Fruit fly (Drosophila melanogaster): ENCODE results near the gene elg1.
A peak's percentile ranks its signal among the peaks of the same experiment; 100 is the strongest.

The elg1 gene

dm6 chr3L:16113607-16114337 lies 18.1 kb upstream of the elg1 start (continued):
- peak; percentile 83 for TF ChIP-seq CG11456 (GFP tag; IDR thresholded peaks at IDR 0.05)
- TF ChIP-seq CG8281 (tag; optimal IDR thresholded peaks at IDR 0.05), result no peak
- TF ChIP-seq CG6683 (GFP tag; optimal IDR thresholded peaks at IDR 0.05), result peak; percentile 76
- TF ChIP-seq Trl (optimal IDR thresholded peaks at IDR 0.05), result no peak
- peak; percentile 84 for TF ChIP-seq Trl (GFP tag; optimal IDR thresholded peaks at IDR 0.05)
- TF ChIP-seq aop (GFP tag; IDR thresholded peaks at IDR 0.05), result no peak
- peak; percentile 79 for TF ChIP-seq so (GFP tag; IDR thresholded peaks at IDR 0.05)
- TF ChIP-seq CG2116 (GFP tag; optimal IDR thresholded peaks at IDR 0.05), result peak; percentile 73
- TF ChIP-seq slp2 (GFP tag; optimal IDR thresholded peaks at IDR 0.05), result peak; percentile 65
- TF ChIP-seq pnt (GFP tag; optimal IDR thresholded peaks at IDR 0.05), result peak; percentile 75
- no peak for TF ChIP-seq CkIIα-i1 (GFP tag; IDR thresholded peaks at IDR 0.05)
- TF ChIP-seq Oaz (GFP tag; IDR thresholded peaks at IDR 0.05), result no peak; the same call in 1 of the 2 replicates
- peak; percentile 73 for TF ChIP-seq CG6854 (GFP tag; optimal IDR thresholded peaks at IDR 0.05)
- TF ChIP-seq slou (GFP tag; optimal IDR thresholded peaks at IDR 0.05), result peak; percentile 32
- TF ChIP-seq Fer1 (GFP tag; optimal IDR thresholded peaks at IDR 0.05), result peak; percentile 92
- peak; percentile 71 for TF ChIP-seq al (GFP tag; IDR thresholded peaks at IDR 0.05)
- TF ChIP-seq CG8388 (GFP tag; optimal IDR thresholded peaks at IDR 0.05), result peak; percentile 73
- TF ChIP-seq pros (GFP tag; optimal IDR thresholded peaks at IDR 0.05), result no peak
- peak; percentile 50; the same call in 1 of the 2 replicates for TF ChIP-seq peb (GFP tag; IDR thresholded peaks at IDR 0.05)
- TF ChIP-seq ro (GFP tag; IDR thresholded peaks at IDR 0.05), result no peak
- TF ChIP-seq Ravus (GFP tag; IDR thresholded peaks at IDR 0.05), result no peak; the same call in 1 of the 2 replicates
- peak; percentile 86 for TF ChIP-seq ems (GFP tag; optimal IDR thresholded peaks at IDR 0.05)
- peak; percentile 84 for TF ChIP-seq pum (GFP tag; optimal IDR thresholded peaks at IDR 0.05)
- TF ChIP-seq HHEX (GFP tag; optimal IDR thresholded peaks at IDR 0.05), result no peak
- TF ChIP-seq CG1832 (GFP tag; optimal IDR thresholded peaks at IDR 0.05), result no peak
- peak; percentile 87 for TF ChIP-seq ci (GFP tag; IDR thresholded peaks at IDR 0.05)
- TF ChIP-seq Deaf1 (tag; optimal IDR thresholded peaks at IDR 0.05), result no peak
- peak; percentile 61 for TF ChIP-seq CG12744 (GFP tag; optimal IDR thresholded peaks at IDR 0.05)
- TF ChIP-seq crc (GFP tag; optimal IDR thresholded peaks at IDR 0.05), result peak; percentile 77
- peak; percentile 73 for TF ChIP-seq Bteb2 (GFP tag; optimal IDR thresholded peaks at IDR 0.05)
- TF ChIP-seq Dref (GFP tag; IDR thresholded peaks at IDR 0.05), result peak; percentile 46
- TF ChIP-seq z (GFP tag; IDR thresholded peaks at IDR 0.05), result 0 out of 3 replicates have a peak, but pooled peaks have one; percentile 52
- peak; percentile 57 for TF ChIP-seq CG16815 (GFP tag; optimal IDR thresholded peaks at IDR 0.05)
- no peak for TF ChIP-seq crol (GFP tag; IDR thresholded peaks at IDR 0.05)
- TF ChIP-seq stc (GFP tag; IDR thresholded peaks at IDR 0.05), result peak; percentile 75
- peak; percentile 84 for TF ChIP-seq Xrp1 (GFP tag; IDR thresholded peaks at IDR 0.05)
- TF ChIP-seq az2 (GFP tag; optimal IDR thresholded peaks at IDR 0.05), result peak; percentile 70
- peak in 1 of 3 experiments; percentile 66 for TF ChIP-seq lola (GFP tag; optimal IDR thresholded peaks at IDR 0.05)
- peak; percentile 91 for TF ChIP-seq Drgx (GFP tag; IDR thresholded peaks at IDR 0.05)
- TF ChIP-seq CG12769 (tag; optimal IDR thresholded peaks at IDR 0.05), result no peak
- peak; percentile 59; the same call in 2 of the 3 replicates for TF ChIP-seq ase (GFP tag; IDR thresholded peaks at IDR 0.05)
- TF ChIP-seq CG7556 (GFP tag; optimal IDR thresholded peaks at IDR 0.05), result peak; percentile 86
- peak; percentile 22; the same call in 1 of the 2 replicates for TF ChIP-seq Taf1 (GFP tag; IDR thresholded peaks at IDR 0.05)
- TF ChIP-seq bab2 (GFP tag; optimal IDR thresholded peaks at IDR 0.05), result peak; percentile 89
- TF ChIP-seq Scr (GFP tag; IDR thresholded peaks at IDR 0.05; ENCODE audit: partially characterized antibody), result peak; percentile 62
- peak; percentile 80 for TF ChIP-seq bbx (GFP tag; IDR thresholded peaks at IDR 0.05; ENCODE audit: partially characterized antibody)
- TF ChIP-seq CG4360 (GFP tag; IDR thresholded peaks at IDR 0.05), result peak; percentile 48
- TF ChIP-seq E2f1 (GFP tag; IDR thresholded peaks at IDR 0.05), result peak; percentile 75
- no peak for TF ChIP-seq CG43689 (GFP tag; IDR thresholded peaks at IDR 0.05)
- TF ChIP-seq CG8359 (GFP tag; optimal IDR thresholded peaks at IDR 0.05; ENCODE audit: borderline replicate concordance), result peak; percentile 40
